Fruit fly (Drosophila melanogaster) whole organism, embryonic: ENCODE data around the gene CG7408.

Experiments used
- Asciz ChIP-seq: fragments of 200-800 bp; sonication (Bioruptor generic); optimal IDR thresholded peaks from 2 replicates; lab custom pipeline; 2017; ENCODE audit warnings: missing biosample characterization, mild to moderate bottlenecking, missing genetic modification characterization, missing genetic modification reagents
- BEAF-32 ChIP-seq: fragments of 200-800 bp; sonication (Bioruptor generic); optimal IDR thresholded peaks from 3 replicates; lab custom pipeline; 2017; ENCODE audit warnings: missing biosample characterization, missing genetic modification characterization, mild to moderate bottlenecking, moderate library complexity, missing genetic modification reagents
- Bgb ChIP-seq: fragments of 200-800 bp; sonication (Bioruptor generic); IDR thresholded peaks from 2 replicates; pipeline ENCODE4 v1.3.6; 2022; ENCODE audit warnings: missing biosample characterization, missing genetic modification characterization; ENCODE audit not compliant: partially characterized antibody
- Bteb2 ChIP-seq: fragments of 200-800 bp; sonication (Bioruptor generic); optimal IDR thresholded peaks from 2 replicates; lab custom pipeline; 2016; ENCODE audit warnings: missing biosample characterization, missing genetic modification characterization
- CG10267 ChIP-seq: fragments of 200-800 bp; sonication (Bioruptor generic); optimal IDR thresholded peaks from 2 replicates; lab custom pipeline; 2018; ENCODE audit warnings: missing biosample characterization, mild to moderate bottlenecking, missing genetic modification characterization, moderate library complexity
- CG12155 ChIP-seq: fragments of 200-800 bp; sonication (Bioruptor generic); optimal IDR thresholded peaks from 3 replicates; lab custom pipeline; 2016; ENCODE audit warnings: missing biosample characterization, missing genetic modification characterization
- CG1233 ChIP-seq: fragments of 200-800 bp; sonication (Bioruptor generic); optimal IDR thresholded peaks from 4 replicates; lab custom pipeline; 2018; ENCODE audit warnings: missing biosample characterization, mild to moderate bottlenecking, missing genetic modification characterization
- CG12391 ChIP-seq: fragments of 200-800 bp; sonication (Bioruptor generic); optimal IDR thresholded peaks from 3 replicates; lab custom pipeline; 2018; ENCODE audit warnings: missing biosample characterization, mild to moderate bottlenecking, missing genetic modification characterization, moderate library complexity
- CG17385 ChIP-seq: fragments of 200-800 bp; sonication (Bioruptor generic); optimal IDR thresholded peaks from 3 replicates; lab custom pipeline; 2018; ENCODE audit warnings: missing biosample characterization, mild to moderate bottlenecking, missing genetic modification characterization
- CG34224 ChIP-seq: fragments of 200-800 bp; sonication (Bioruptor generic); IDR thresholded peaks from 3 replicates; pipeline ENCODE4 v1.3.6; 2022; ENCODE audit warnings: missing biosample characterization, missing genetic modification characterization; ENCODE audit not compliant: partially characterized antibody
- CG34376 ChIP-seq: fragments of 200-800 bp; sonication (Bioruptor generic); optimal IDR thresholded peaks from 2 replicates; lab custom pipeline; 2018; ENCODE audit warnings: missing biosample characterization, mild to moderate bottlenecking, missing genetic modification characterization
- CG3847 ChIP-seq: fragments of 200-800 bp; sonication (Bioruptor generic); IDR thresholded peaks from 2 replicates; pipeline ENCODE4 v1.3.6; 2022; ENCODE audit warnings: missing biosample characterization, missing genetic modification characterization
- CG3995 ChIP-seq: fragments of 200-800 bp; sonication (Bioruptor generic); optimal IDR thresholded peaks from 3 replicates; lab custom pipeline; 2016; ENCODE audit warnings: missing biosample characterization, missing genetic modification characterization
- CG4360 ChIP-seq: fragments of 200-800 bp; sonication (Bioruptor generic); IDR thresholded peaks from 2 replicates; pipeline ENCODE4 v1.3.6; 2022; ENCODE audit warnings: missing biosample characterization, missing genetic modification characterization
- CG4617 ChIP-seq: fragments of 200-800 bp; sonication (Bioruptor generic); optimal IDR thresholded peaks from 3 replicates; lab custom pipeline; 2016; ENCODE audit warnings: missing biosample characterization, missing genetic modification characterization, borderline replicate concordance
- CHES-1-like ChIP-seq: fragments of 200-800 bp; sonication (Bioruptor generic); optimal IDR thresholded peaks from 2 replicates; lab custom pipeline; 2016; ENCODE audit warnings: missing biosample characterization, missing genetic modification characterization
- Dbx ChIP-seq: fragments of 200-800 bp; sonication (Bioruptor generic); IDR thresholded peaks from 3 replicates; pipeline ENCODE4 v1.3.6; 2022; ENCODE audit warnings: missing biosample characterization, missing genetic modification characterization
- Deaf1 ChIP-seq: fragments of 200-800 bp; optimal IDR thresholded peaks from 3 replicates; lab custom pipeline; 2019; ENCODE audit warnings: missing biosample characterization, mild to moderate bottlenecking, missing genetic modification characterization, moderate library complexity
- Doc3 ChIP-seq: fragments of 200-800 bp; sonication (Bioruptor generic); IDR thresholded peaks from 3 replicates; pipeline ENCODE4 v1.3.6; 2022; ENCODE audit warnings: missing biosample characterization, missing genetic modification characterization; ENCODE audit not compliant: partially characterized antibody
- Drgx ChIP-seq: fragments of 200-800 bp; sonication (Bioruptor generic); IDR thresholded peaks from 2 replicates; pipeline ENCODE4 v1.3.6; 2022; ENCODE audit warnings: missing biosample characterization, missing genetic modification characterization
- Eip74EF ChIP-seq, 2 experiments: fragments of 200-800 bp in 1 of 2; fragments of >200 bp in 1 of 2; sonication (Bioruptor generic) in 1 of 2; optimal IDR thresholded peaks; 2 replicates each; lab custom pipeline; 2017 to 2019; ENCODE audit warnings: missing biosample characterization in 2 of 2, missing genetic modification characterization in 2 of 2, mild to moderate bottlenecking in 1 of 2, moderate library complexity in 1 of 2
- Fer1 ChIP-seq: fragments of 200-800 bp; sonication (Bioruptor generic); optimal IDR thresholded peaks from 2 replicates; lab custom pipeline; 2017; ENCODE audit warnings: missing biosample characterization, mild to moderate bottlenecking, missing genetic modification characterization
- Fer3 ChIP-seq: fragments of 200-800 bp; sonication (Bioruptor generic); optimal IDR thresholded peaks from 2 replicates; lab custom pipeline; 2018; ENCODE audit warnings: missing biosample characterization, mild to moderate bottlenecking, missing genetic modification characterization, moderate library complexity
- Myb ChIP-seq: fragments of 200-800 bp; sonication (Bioruptor generic); optimal IDR thresholded peaks from 2 replicates; lab custom pipeline; 2016; ENCODE audit warnings: missing biosample characterization, missing genetic modification characterization
- Pdp1 ChIP-seq, 2 experiments: fragments of 200-800 bp; sonication (Bioruptor generic); optimal IDR thresholded peaks; 3 replicates each; lab custom pipeline; 2016; ENCODE audit warnings: missing biosample characterization in 2 of 2, missing genetic modification characterization in 2 of 2, mild to moderate bottlenecking in 1 of 2, moderate library complexity in 1 of 2
- Sox102F ChIP-seq: fragments of 200-800 bp; sonication (Bioruptor generic); optimal IDR thresholded peaks from 2 replicates; lab custom pipeline; 2018; ENCODE audit warnings: missing biosample characterization, mild to moderate bottlenecking, missing genetic modification characterization, moderate library complexity
- Trl ChIP-seq, 3 experiments: fragments of >200 bp in 2 of 3; fragments of 200-800 bp in 1 of 3; sonication (Bioruptor generic) in 1 of 3; optimal IDR thresholded peaks; 2 replicates in 1 of 3; 3 replicates in 2 of 3; lab custom pipeline; 2016 to 2017; ENCODE audit warnings: missing biosample characterization in 1 of 3, missing genetic modification characterization in 1 of 3
- Xbp1 ChIP-seq: fragments of 200-800 bp; sonication (Bioruptor generic); optimal IDR thresholded peaks from 3 replicates; lab custom pipeline; 2016; ENCODE audit warnings: missing biosample characterization, mild to moderate bottlenecking, missing genetic modification characterization
- ac ChIP-seq: fragments of 200-800 bp; sonication (Bioruptor generic); optimal IDR thresholded peaks from 3 replicates; lab custom pipeline; 2017; ENCODE audit warnings: missing biosample characterization, mild to moderate bottlenecking, missing genetic modification characterization
- ara ChIP-seq: fragments of 200-800 bp; sonication (Bioruptor generic); IDR thresholded peaks from 2 replicates; pipeline ENCODE4 v1.3.6; 2022; ENCODE audit warnings: missing biosample characterization, missing genetic modification characterization
- ash1 ChIP-seq: fragments of 200-800 bp; sonication (Bioruptor generic); optimal IDR thresholded peaks from 2 replicates; lab custom pipeline; 2018; ENCODE audit warnings: missing biosample characterization, mild to moderate bottlenecking, missing genetic modification characterization
- ato ChIP-seq: fragments of 200-800 bp; sonication (Bioruptor generic); IDR thresholded peaks from 2 replicates; pipeline ENCODE4 v1.3.6; 2022; ENCODE audit warnings: missing biosample characterization, missing genetic modification characterization; ENCODE audit not compliant: partially characterized antibody
- chn ChIP-seq: fragments of 200-800 bp; sonication (Bioruptor generic); optimal IDR thresholded peaks from 2 replicates; lab custom pipeline; 2016; ENCODE audit warnings: missing biosample characterization, missing genetic modification characterization
- dm ChIP-seq: fragments of 200-800 bp; sonication (Bioruptor generic); optimal IDR thresholded peaks from 3 replicates; lab custom pipeline; 2016; ENCODE audit warnings: missing biosample characterization, missing genetic modification characterization
- dpn ChIP-seq, 2 experiments: fragments of 200-800 bp; sonication (Bioruptor generic); optimal IDR thresholded peaks; 3 replicates each; lab custom pipeline; 2016; ENCODE audit warnings: missing biosample characterization in 2 of 2, missing genetic modification characterization in 2 of 2
- fd96Cb ChIP-seq: fragments of 200-800 bp; sonication (Bioruptor generic); optimal IDR thresholded peaks from 2 replicates; lab custom pipeline; 2018; ENCODE audit warnings: missing biosample characterization, mild to moderate bottlenecking, missing genetic modification characterization, moderate library complexity
- lola ChIP-seq, 3 experiments: fragments of >200 bp in 2 of 3; fragments of 200-800 bp in 1 of 3; sonication (Bioruptor generic) in 1 of 3; optimal IDR thresholded peaks; 2 replicates each; lab custom pipeline; 2017 to 2019; ENCODE audit warnings: missing biosample characterization in 3 of 3, missing genetic modification characterization in 3 of 3, mild to moderate bottlenecking in 1 of 3, moderate library complexity in 1 of 3
- mam ChIP-seq: fragments of 200-800 bp; sonication (Bioruptor generic); optimal IDR thresholded peaks from 3 replicates; lab custom pipeline; 2016; ENCODE audit warnings: missing biosample characterization, missing genetic modification characterization
- nerfin-1 ChIP-seq: fragments of 200-800 bp; sonication (Bioruptor generic); optimal IDR thresholded peaks from 3 replicates; lab custom pipeline; 2019; ENCODE audit warnings: missing biosample characterization, mild to moderate bottlenecking, missing genetic modification characterization, moderate library complexity
- nerfin-2 ChIP-seq: fragments of 200-800 bp; sonication (Bioruptor generic); IDR thresholded peaks from 2 replicates; pipeline ENCODE4 v1.3.6; 2022; ENCODE audit warnings: missing biosample characterization, missing genetic modification characterization; ENCODE audit not compliant: partially characterized antibody
- nmo ChIP-seq: fragments of 200-800 bp; sonication (Bioruptor generic); optimal IDR thresholded peaks from 2 replicates; lab custom pipeline; 2018; ENCODE audit warnings: missing biosample characterization, mild to moderate bottlenecking, missing genetic modification characterization, moderate library complexity
- oc ChIP-seq: fragments of 200-800 bp; sonication (Bioruptor generic); optimal IDR thresholded peaks from 2 replicates; lab custom pipeline; 2018; ENCODE audit warnings: missing biosample characterization, mild to moderate bottlenecking, missing genetic modification characterization, moderate library complexity
- pho ChIP-seq: fragments of 200-800 bp; sonication (Bioruptor generic); optimal IDR thresholded peaks from 2 replicates; lab custom pipeline; 2016; ENCODE audit warnings: missing biosample characterization, missing genetic modification characterization
- sd ChIP-seq: fragments of 200-800 bp; sonication (Bioruptor generic); optimal IDR thresholded peaks from 3 replicates; lab custom pipeline; 2018; ENCODE audit warnings: missing biosample characterization, mild to moderate bottlenecking, missing genetic modification characterization, moderate library complexity
- sens ChIP-seq: fragments of 200-800 bp; sonication (Bioruptor generic); peaks from one replicate; lab custom pipeline; 2016; ENCODE audit warnings: missing biosample characterization, missing genetic modification characterization
- sim ChIP-seq: fragments of 200-800 bp; sonication (Bioruptor generic); IDR thresholded peaks from 2 replicates; pipeline ENCODE4 v1.3.6; 2022; ENCODE audit warnings: missing biosample characterization, missing genetic modification characterization
- zf30C ChIP-seq: fragments of 200-800 bp; sonication (Bioruptor generic); optimal IDR thresholded peaks from 3 replicates; lab custom pipeline; 2018; ENCODE audit warnings: missing biosample characterization, mild to moderate bottlenecking, missing genetic modification characterization

Gene CG7408

DNA sequence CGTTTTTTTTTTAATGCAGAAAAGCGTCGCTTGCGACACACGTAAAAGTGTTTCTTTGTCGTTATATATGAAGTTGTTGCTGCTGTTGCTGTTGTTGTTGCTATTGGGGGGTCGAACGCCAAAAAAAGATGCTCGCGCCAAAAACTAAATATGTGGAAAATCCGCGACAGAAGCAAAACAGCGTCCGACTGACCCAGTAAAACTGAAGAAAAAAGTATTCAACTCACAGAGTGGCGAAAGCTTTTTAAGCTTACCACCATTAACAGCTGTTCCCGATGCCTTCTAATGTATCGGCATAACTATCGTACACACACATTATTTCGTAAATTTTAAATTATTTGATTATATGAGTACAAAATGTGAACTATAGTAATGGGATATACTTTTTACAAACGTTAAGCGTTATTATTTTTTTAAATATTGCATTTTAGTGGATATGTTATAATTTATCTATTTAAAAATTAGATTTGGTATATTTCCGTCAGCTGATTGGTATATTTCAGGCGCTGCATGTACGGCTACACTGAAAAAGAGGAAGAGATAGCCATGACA, 28.8 kb downstream of the CG7408 start, which contains the start of the genes Prestin and Wdr92 (continued):
- TF ChIP-seq ash1 (no peak), dpn (GFP tag; optimal IDR thresholded peaks at IDR 0.05; lab: Kevin White, UChicago) (peak in 1 of 2 experiments; percentile 5), oc (tag; lab: Kevin White, UChicago) (no peak), CG10267 (tag; lab: Kevin White, UChicago) (peak; percentile 65), Myb (peak; percentile 3), nerfin-2 (peak; percentile 56; the same call in 1 of the 2 replicates), Deaf1 (peak; percentile 64), Fer3 (tag; lab: Kevin White, UChicago) (peak; percentile 22), CG12391 (tag; lab: Kevin White, UChicago) (peak; percentile 46), sd (tag; lab: Kevin White, UChicago) (peak; percentile 48), CG12155 (no peak), Doc3 (peak; percentile 89), Drgx (GFP tag; lab: Robert Waterston, UW) (peak; percentile 63), Asciz (GFP tag; lab: Kevin White, UChicago) (peak; percentile 32), Sox102F (GFP tag; lab: Kevin White, UChicago) (no peak), CG4360 (peak; percentile 69)

DNA sequence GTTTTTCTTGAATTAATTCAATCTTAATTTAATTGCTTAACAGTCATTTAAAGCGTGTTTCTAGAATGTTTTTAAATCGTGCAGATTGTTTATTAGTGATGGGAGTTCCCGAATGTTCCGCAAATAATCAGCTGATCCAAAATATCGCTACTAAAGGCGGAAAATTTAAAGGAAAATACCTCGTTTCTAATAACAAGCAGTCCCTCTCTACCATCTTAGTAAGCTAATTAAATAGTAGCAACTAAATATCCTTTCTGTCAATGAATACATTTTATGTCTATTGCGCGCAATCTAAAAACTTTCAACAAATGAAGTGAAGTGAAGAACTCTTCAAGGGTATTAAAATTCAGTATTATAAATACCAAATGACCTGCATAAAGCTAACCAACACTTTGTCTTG, 33.6 kb downstream of the CG7408 start, which contains the start of gene CG5290:
TSS of gene CG5290 (minus strand) at position 118 of the 400 bp plus-strand sequence.
- TF ChIP-seq ara (GFP tag; lab: Robert Waterston, UW) (no peak), CG17385 (GFP tag; lab: Kevin White, UChicago) (peak; percentile 2), Trl (optimal IDR thresholded peaks at IDR 0.05; lab: Kevin White, UChicago) (no peak), Trl (GFP tag; optimal IDR thresholded peaks at IDR 0.05; lab: Kevin White, UChicago) (peak; percentile 65), ato (GFP tag; lab: Robert Waterston, UW) (no peak), fd96Cb (no peak), CG34376 (GFP tag; lab: Kevin White, UChicago) (no peak), CG12155 (peak; percentile 52), pho (GFP tag; lab: Kevin White, UChicago) (peak; percentile 68), Bgb (GFP tag; lab: Robert Waterston, UW) (peak; percentile 48), sens (peak; percentile 91), Bteb2 (GFP tag; lab: Kevin White, UChicago) (peak; percentile 39), dm (GFP tag; lab: Kevin White, UChicago) (peak; percentile 17), Eip74EF (GFP tag; optimal IDR thresholded peaks at IDR 0.05; lab: Kevin White, UChicago) (no peak), CG34224 (GFP tag; lab: Robert Waterston, UW) (0 out of 3 replicates have a peak, but pooled peaks have one; percentile 41), zf30C (no peak), Pdp1 (GFP tag; optimal IDR thresholded peaks at IDR 0.05; lab: Kevin White, UChicago) (peak in 1 of 2 experiments; percentile 25), nmo (GFP tag; lab: Kevin White, UChicago) (peak; percentile 55), lola (GFP tag; optimal IDR thresholded peaks at IDR 0.05; lab: Kevin White, UChicago) (no peak), CG12391 (tag; lab: Kevin White, UChicago) (peak; percentile 49), nerfin-1 (tag; lab: Kevin White, UChicago) (no peak), CG1233 (GFP tag; lab: Kevin White, UChicago) (no peak), Dbx (GFP tag; lab: Robert Waterston, UW) (no peak), CG3995 (GFP tag; lab: Kevin White, UChicago) (peak; percentile 88), BEAF-32 (GFP tag; lab: Kevin White, UChicago) (peak; percentile 83), Xbp1 (peak; percentile 22), Fer1 (GFP tag; lab: Kevin White, UChicago) (peak; percentile 6), ac (GFP tag; lab: Kevin White, UChicago) (no peak), sim (no peak), CG4617 (GFP tag; lab: Kevin White, UChicago) (peak; percentile 7), CHES-1-like (peak; percentile 17), CG3847 (GFP tag; lab: Robert Waterston, UW) (peak; percentile 17; the same call in 1 of the 2 replicates), chn (GFP tag; lab: Kevin White, UChicago) (peak; percentile 6), mam (peak; percentile 52)
